Fruit fly (Drosophila melanogaster) whole organism, embryonic: ENCODE data around the gene CG2964.

Experiments used
- Aef1 ChIP-seq: fragments of 200-800 bp; sonication (Bioruptor generic); IDR thresholded peaks from 3 replicates; pipeline ENCODE4 v1.3.6; 2022; ENCODE audit warnings: missing biosample characterization, missing genetic modification characterization
- Bgb ChIP-seq: fragments of 200-800 bp; sonication (Bioruptor generic); IDR thresholded peaks from 2 replicates; pipeline ENCODE4 v1.3.6; 2022; ENCODE audit warnings: missing biosample characterization, missing genetic modification characterization; ENCODE audit not compliant: partially characterized antibody
- Blimp-1 ChIP-seq: fragments of 200-800 bp; sonication (Bioruptor generic); optimal IDR thresholded peaks from 3 replicates; lab custom pipeline; 2018; ENCODE audit warnings: missing biosample characterization, missing genetic modification characterization, mild to moderate bottlenecking, moderate library complexity, missing genetic modification reagents
- CG12155 ChIP-seq: fragments of 200-800 bp; sonication (Bioruptor generic); optimal IDR thresholded peaks from 3 replicates; lab custom pipeline; 2016; ENCODE audit warnings: missing biosample characterization, missing genetic modification characterization
- CG12236 ChIP-seq: fragments of 200-800 bp; sonication (Bioruptor generic); optimal IDR thresholded peaks from 2 replicates; lab custom pipeline; 2016; ENCODE audit warnings: missing biosample characterization, missing genetic modification characterization
- CG13296 ChIP-seq: fragments of 200-800 bp; sonication (Bioruptor generic); optimal IDR thresholded peaks from 3 replicates; lab custom pipeline; 2018; ENCODE audit warnings: missing biosample characterization, mild to moderate bottlenecking, missing genetic modification characterization
- CG14667 ChIP-seq: fragments of 200-800 bp; sonication (Bioruptor generic); IDR thresholded peaks from 2 replicates; pipeline ENCODE4 v1.3.6; 2022; ENCODE audit warnings: missing biosample characterization, missing genetic modification characterization
- CG15011 ChIP-seq: fragments of 200-800 bp; sonication (Bioruptor generic); optimal IDR thresholded peaks from 3 replicates; lab custom pipeline; 2018; ENCODE audit warnings: missing biosample characterization, mild to moderate bottlenecking, missing genetic modification characterization
- CG16815 ChIP-seq: fragments of 200-800 bp; sonication (Bioruptor generic); optimal IDR thresholded peaks from 3 replicates; lab custom pipeline; 2017; ENCODE audit warnings: missing biosample characterization, mild to moderate bottlenecking, missing genetic modification characterization
- CG17612 ChIP-seq: fragments of 200-800 bp; sonication (Bioruptor generic); IDR thresholded peaks from 2 replicates; pipeline ENCODE4 v1.3.6; 2022; ENCODE audit warnings: missing biosample characterization, missing genetic modification characterization
- CG2116 ChIP-seq: fragments of 200-800 bp; sonication (Bioruptor generic); optimal IDR thresholded peaks from 3 replicates; lab custom pipeline; 2018; ENCODE audit warnings: missing biosample characterization, mild to moderate bottlenecking, missing genetic modification characterization
- CG2678 ChIP-seq: fragments of 200-800 bp; sonication (Bioruptor generic); optimal IDR thresholded peaks from 3 replicates; lab custom pipeline; 2019; ENCODE audit warnings: missing biosample characterization, mild to moderate bottlenecking, missing genetic modification characterization, moderate library complexity
- CG30431 ChIP-seq: fragments of 200-800 bp; sonication (Bioruptor generic); optimal IDR thresholded peaks from 2 replicates; lab custom pipeline; 2017; ENCODE audit warnings: missing biosample characterization, missing genetic modification characterization
- CG34224 ChIP-seq: fragments of 200-800 bp; sonication (Bioruptor generic); IDR thresholded peaks from 3 replicates; pipeline ENCODE4 v1.3.6; 2022; ENCODE audit warnings: missing biosample characterization, missing genetic modification characterization; ENCODE audit not compliant: partially characterized antibody
- CG5180 ChIP-seq: fragments of 200-800 bp; sonication (Bioruptor generic); optimal IDR thresholded peaks from 3 replicates; lab custom pipeline; 2017; ENCODE audit warnings: missing biosample characterization, missing genetic modification characterization, mild to moderate bottlenecking, moderate library complexity, missing genetic modification reagents
- CG6175 ChIP-seq: fragments of 200-800 bp; sonication (Bioruptor generic); IDR thresholded peaks from 3 replicates; pipeline ENCODE4 v1.3.6; 2022; ENCODE audit warnings: missing biosample characterization, missing genetic modification characterization
- CG6654 ChIP-seq: fragments of 200-800 bp; sonication (Bioruptor generic); optimal IDR thresholded peaks from 2 replicates; lab custom pipeline; 2017; ENCODE audit warnings: missing biosample characterization, mild to moderate bottlenecking, missing genetic modification characterization
- CG6689 ChIP-seq: fragments of 200-800 bp; sonication (Bioruptor generic); IDR thresholded peaks from 2 replicates; pipeline ENCODE4 v1.3.6; 2022; ENCODE audit warnings: missing biosample characterization, missing genetic modification characterization
- CG6854 ChIP-seq: fragments of 200-800 bp; sonication (Bioruptor generic); optimal IDR thresholded peaks from 3 replicates; lab custom pipeline; 2017; ENCODE audit warnings: missing biosample characterization, mild to moderate bottlenecking, missing genetic modification characterization
- CG7357 ChIP-seq: fragments of 200-800 bp; sonication (Bioruptor generic); IDR thresholded peaks from 3 replicates; pipeline ENCODE4 v1.3.6; 2022; ENCODE audit warnings: missing biosample characterization, missing genetic modification characterization
- CG8281 ChIP-seq: fragments of 200-800 bp; sonication (Bioruptor generic); optimal IDR thresholded peaks from 2 replicates; lab custom pipeline; 2018; ENCODE audit warnings: missing biosample characterization, mild to moderate bottlenecking, missing genetic modification characterization, moderate library complexity
- CG9876 ChIP-seq: fragments of 200-800 bp; sonication (Bioruptor generic); optimal IDR thresholded peaks from 2 replicates; lab custom pipeline; 2016; ENCODE audit warnings: missing biosample characterization, missing genetic modification characterization
- Chrac-16 ChIP-seq: fragments of 200-800 bp; sonication (Bioruptor generic); optimal IDR thresholded peaks from 3 replicates; lab custom pipeline; 2016; ENCODE audit warnings: missing biosample characterization, missing genetic modification characterization
- Dip2 ChIP-seq: fragments of 200-800 bp; sonication (Bioruptor generic); IDR thresholded peaks from 2 replicates; pipeline ENCODE4 v1.3.6; 2022; ENCODE audit warnings: missing biosample characterization, missing genetic modification characterization
- GATAe ChIP-seq: fragments of 200-800 bp; sonication (Bioruptor generic); conservative IDR thresholded peaks from 2 replicates; pipeline ENCODE4 v1.3.6; 2022; ENCODE audit warnings: missing biosample characterization, missing genetic modification characterization
- HLH3B ChIP-seq: fragments of 200-800 bp; sonication (Bioruptor generic); IDR thresholded peaks from 2 replicates; pipeline ENCODE4 v1.3.6; 2022; ENCODE audit warnings: missing biosample characterization, missing genetic modification characterization
- Hey ChIP-seq: fragments of 200-800 bp; sonication (Bioruptor generic); optimal IDR thresholded peaks from 3 replicates; lab custom pipeline; 2018; ENCODE audit warnings: missing biosample characterization, mild to moderate bottlenecking, missing genetic modification characterization
- MBD-R2 ChIP-seq: fragments of 200-800 bp; sonication (Bioruptor generic); IDR thresholded peaks from 2 replicates; pipeline ENCODE4 v1.3.6; 2022; ENCODE audit warnings: missing biosample characterization, missing genetic modification characterization
- Med ChIP-seq: fragments of 200-800 bp; sonication (Bioruptor generic); peaks from one replicate; lab custom pipeline; 2016; ENCODE audit warnings: missing biosample characterization, missing genetic modification characterization, mild to moderate bottlenecking, inconsistent platforms, moderate library complexity
- NFAT ChIP-seq: fragments of 200-800 bp; sonication (Bioruptor generic); IDR thresholded peaks from 2 replicates; pipeline ENCODE4 v1.3.6; 2022; ENCODE audit warnings: missing biosample characterization, missing genetic modification characterization
- Sry-β ChIP-seq: fragments of 200-800 bp; sonication (Bioruptor generic); optimal IDR thresholded peaks from 2 replicates; lab custom pipeline; 2018; ENCODE audit warnings: missing biosample characterization, mild to moderate bottlenecking, missing genetic modification characterization, moderate library complexity
- Xbp1 ChIP-seq: fragments of 200-800 bp; sonication (Bioruptor generic); optimal IDR thresholded peaks from 3 replicates; lab custom pipeline; 2016; ENCODE audit warnings: missing biosample characterization, mild to moderate bottlenecking, missing genetic modification characterization
- abd-A ChIP-seq: fragments of 200-800 bp; sonication (Bioruptor generic); optimal IDR thresholded peaks from 3 replicates; lab custom pipeline; 2019; ENCODE audit warnings: missing biosample characterization, mild to moderate bottlenecking, missing genetic modification characterization, moderate library complexity
- az2 ChIP-seq: fragments of 200-800 bp; sonication (Bioruptor generic); optimal IDR thresholded peaks from 3 replicates; lab custom pipeline; 2016; ENCODE audit warnings: missing biosample characterization, missing genetic modification characterization
- chinmo ChIP-seq: fragments of 200-800 bp; sonication (Bioruptor generic); IDR thresholded peaks from 4 replicates; pipeline ENCODE4 v1.3.6; 2022; ENCODE audit warnings: missing biosample characterization, missing genetic modification characterization; ENCODE audit not compliant: partially characterized antibody
- cwo ChIP-seq: fragments of 200-800 bp; sonication (Bioruptor generic); optimal IDR thresholded peaks from 3 replicates; lab custom pipeline; 2017; ENCODE audit warnings: missing biosample characterization, missing genetic modification characterization, mild to moderate bottlenecking, moderate library complexity, missing genetic modification reagents
- en ChIP-seq: fragments of 200-800 bp; sonication (Bioruptor generic); optimal IDR thresholded peaks from 2 replicates; lab custom pipeline; 2016; ENCODE audit warnings: missing biosample characterization, missing genetic modification characterization
- fu2 ChIP-seq: fragments of 200-800 bp; sonication (Bioruptor generic); optimal IDR thresholded peaks from 2 replicates; lab custom pipeline; 2016; ENCODE audit warnings: missing biosample characterization, missing genetic modification characterization
- gfzf ChIP-seq: fragments of 200-800 bp; sonication (Bioruptor generic); optimal IDR thresholded peaks from 2 replicates; lab custom pipeline; 2016; ENCODE audit warnings: missing biosample characterization, mild to moderate bottlenecking, missing genetic modification characterization, moderate library complexity
- kay ChIP-seq: fragments of 200-800 bp; sonication (Bioruptor generic); optimal IDR thresholded peaks from 2 replicates; lab custom pipeline; 2016; ENCODE audit warnings: missing biosample characterization, missing genetic modification characterization
- kni ChIP-seq: fragments of 200-800 bp; sonication (Bioruptor generic); optimal IDR thresholded peaks from 3 replicates; lab custom pipeline; 2017; ENCODE audit warnings: mild to moderate bottlenecking, missing biosample characterization, missing genetic modification reagents, missing genetic modification characterization
- otp ChIP-seq: fragments of 200-800 bp; sonication (Bioruptor generic); IDR thresholded peaks from 3 replicates; pipeline ENCODE4, ENCODE4 v1.3.6; 2022; ENCODE audit warnings: missing biosample characterization, missing genetic modification characterization
- pfk ChIP-seq: fragments of 200-800 bp; sonication (Bioruptor generic); optimal IDR thresholded peaks from 2 replicates; lab custom pipeline; 2018; ENCODE audit warnings: missing biosample characterization, mild to moderate bottlenecking, missing genetic modification characterization, moderate library complexity
- row ChIP-seq: fragments of 200-800 bp; sonication (Bioruptor generic); IDR thresholded peaks from 3 replicates; pipeline ENCODE4 v1.3.6; 2022; ENCODE audit warnings: missing biosample characterization, missing genetic modification characterization
- run ChIP-seq: fragments of 200-800 bp; sonication (Bioruptor generic); optimal IDR thresholded peaks from 3 replicates; lab custom pipeline; 2018; ENCODE audit warnings: missing biosample characterization, mild to moderate bottlenecking, missing genetic modification characterization
- seq ChIP-seq: fragments of 200-800 bp; sonication (Bioruptor generic); IDR thresholded peaks from 2 replicates; pipeline ENCODE4 v1.3.6; 2022; ENCODE audit warnings: missing biosample characterization, missing genetic modification characterization
- stc ChIP-seq: fragments of 200-800 bp; sonication (Bioruptor generic); IDR thresholded peaks from 2 replicates; pipeline ENCODE4 v1.3.6; 2022; ENCODE audit warnings: missing biosample characterization, missing genetic modification characterization
- tgo ChIP-seq: fragments of 200-800 bp; sonication (Bioruptor generic); IDR thresholded peaks from 3 replicates; pipeline ENCODE4 v1.3.6; 2022; ENCODE audit warnings: missing biosample characterization, missing genetic modification characterization
- unc-4 ChIP-seq: fragments of 200-800 bp; sonication (Bioruptor generic); IDR thresholded peaks from 2 replicates; pipeline ENCODE4 v1.3.6; 2022; ENCODE audit warnings: missing biosample characterization, missing genetic modification characterization; ENCODE audit not compliant: partially characterized antibody

The CG2964 gene

dm6 chr2L:2857862-2858734 is 45.9 kb downstream of the CG2964 start (continued):
- TF ChIP-seq MBD-R2 (no peak), stc (GFP tag; lab: Robert Waterston, UW) (no peak), CG30431 (no peak), CG34224 (no peak), seq (no peak), az2 (GFP tag; lab: Kevin White, UChicago) (no peak), tgo (GFP tag; lab: Robert Waterston, UW) (0 out of 3 replicates have a peak, but pooled peaks have one; percentile 24), Med (GFP tag; lab: Kevin White, UChicago) (peak; percentile 66), Hey (tag; lab: Kevin White, UChicago) (no peak), Xbp1 (GFP tag; lab: Kevin White, UChicago) (peak; percentile 2), CG8281 (tag; lab: Kevin White, UChicago) (no peak), otp (GFP tag; lab: Robert Waterston, UW) (no peak), CG2116 (GFP tag; lab: Kevin White, UChicago) (no peak), CG7357 (GFP tag; lab: Robert Waterston, UW) (no peak), fu2 (GFP tag; lab: Kevin White, UChicago) (no peak), en (GFP tag; lab: Kevin White, UChicago) (no peak), CG6654 (GFP tag; lab: Kevin White, UChicago) (no peak), Chrac-16 (GFP tag; lab: Kevin White, UChicago) (no peak), CG5180 (no peak), kni (no peak), gfzf (no peak), CG9876 (GFP tag; lab: Kevin White, UChicago) (no peak), CG12155 (GFP tag; lab: Kevin White, UChicago) (no peak), CG16815 (no peak), CG17612 (GFP tag; lab: Robert Waterston, UW) (no peak), run (tag; lab: Kevin White, UChicago) (no peak), CG13296 (peak; percentile 20), CG6689 (GFP tag; lab: Robert Waterston, UW) (0 out of 2 replicates have a peak, but pooled peaks have one; percentile 23), kay (peak; percentile 28), Dip2 (GFP tag; lab: Robert Waterston, UW) (no peak), CG2678 (tag; lab: Kevin White, UChicago) (peak; percentile 36), CG15011 (GFP tag; lab: Kevin White, UChicago) (peak; percentile 24), HLH3B (GFP tag; lab: Robert Waterston, UW) (no peak), row (GFP tag; lab: Robert Waterston, UW) (no peak; the same call in 2 of the 3 replicates), Sry-β (GFP tag; lab: Kevin White, UChicago) (no peak), cwo (GFP tag; lab: Kevin White, UChicago) (peak; percentile 34), GATAe (GFP tag; lab: Robert Waterston, UW) (no peak), abd-A (peak; percentile 42), Aef1 (GFP tag; lab: Robert Waterston, UW) (peak; percentile 39; the same call in 2 of the 3 replicates), CG12236 (no peak), CG6854 (GFP tag; lab: Kevin White, UChicago) (peak; percentile 3), pfk (GFP tag; lab: Kevin White, UChicago) (no peak), NFAT (GFP tag; lab: Robert Waterston, UW) (no peak), Bgb (GFP tag; lab: Robert Waterston, UW) (peak; percentile 47; the same call in 1 of the 2 replicates), unc-4 (GFP tag; lab: Robert Waterston, UW) (no peak), chinmo (GFP tag; lab: Robert Waterston, UW) (peak; percentile 88; the same call in 3 of the 4 replicates), CG6175 (GFP tag; lab: Robert Waterston, UW) (no peak), Blimp-1 (GFP tag; lab: Kevin White, UChicago) (peak; percentile 62), CG14667 (no peak)
